Fruit fly (Drosophila melanogaster) whole organism, adult: ENCODE results near the gene Rel.

Experiments used
- CG11617 ChIP-seq: fragments of 200-800 bp; sonication (Bioruptor generic); optimal IDR thresholded peaks from 2 replicates; lab custom pipeline; 2017; ENCODE audit warnings: mild to moderate bottlenecking, missing biosample characterization, missing genetic modification reagents, missing genetic modification characterization
- CG12768 ChIP-seq: fragments of 200-800 bp; sonication (Bioruptor generic); optimal IDR thresholded peaks from 2 replicates; lab custom pipeline; 2017; ENCODE audit warnings: missing biosample characterization, missing genetic modification characterization, mild to moderate bottlenecking, moderate library complexity, missing genetic modification reagents
- CG14711 ChIP-seq: fragments of 200-800 bp; sonication (Bioruptor generic); optimal IDR thresholded peaks from 2 replicates; lab custom pipeline; 2018; ENCODE audit warnings: missing biosample characterization, mild to moderate bottlenecking, missing genetic modification characterization, moderate library complexity
- CG1620 ChIP-seq: fragments of 200-800 bp; sonication (Bioruptor generic); optimal IDR thresholded peaks from 2 replicates; lab custom pipeline; 2016; ENCODE audit warnings: missing biosample characterization, missing genetic modification characterization
- CG33017 ChIP-seq: fragments of 200-800 bp; sonication (Bioruptor generic); optimal IDR thresholded peaks from 2 replicates; lab custom pipeline; 2018; ENCODE audit warnings: missing biosample characterization, mild to moderate bottlenecking, missing genetic modification characterization, moderate library complexity
- CG5204 ChIP-seq: fragments of 200-800 bp; sonication (Bioruptor generic); optimal IDR thresholded peaks from 2 replicates; lab custom pipeline; 2016; ENCODE audit warnings: missing biosample characterization, missing genetic modification characterization
- CG7045 ChIP-seq: fragments of 200-800 bp; sonication (Bioruptor generic); optimal IDR thresholded peaks from 2 replicates; lab custom pipeline; 2017; ENCODE audit warnings: missing biosample characterization, mild to moderate bottlenecking, missing genetic modification characterization
- CG7101 ChIP-seq: fragments of 200-800 bp; sonication (Bioruptor generic); optimal IDR thresholded peaks from 2 replicates; lab custom pipeline; 2018; ENCODE audit warnings: missing biosample characterization, mild to moderate bottlenecking, missing genetic modification characterization, moderate library complexity
- Clk ChIP-seq: fragments of 200-800 bp; sonication (Bioruptor generic); optimal IDR thresholded peaks from 2 replicates; lab custom pipeline; 2017; ENCODE audit warnings: missing biosample characterization, missing genetic modification characterization
- Crg-1 ChIP-seq: fragments of 200-800 bp; sonication (Bioruptor generic); optimal IDR thresholded peaks from 2 replicates; lab custom pipeline; 2016; ENCODE audit warnings: missing biosample characterization, missing genetic modification characterization
- Hr96 ChIP-seq: fragments of 200-800 bp; sonication (Bioruptor generic); optimal IDR thresholded peaks from 2 replicates; lab custom pipeline; 2016; ENCODE audit warnings: missing biosample characterization, missing genetic modification characterization
- Mnt ChIP-seq: fragments of 200-800 bp; sonication (Bioruptor generic); optimal IDR thresholded peaks from 2 replicates; lab custom pipeline; 2016; ENCODE audit warnings: missing biosample characterization, mild to moderate bottlenecking, missing genetic modification characterization
- bab1 ChIP-seq: fragments of 200-800 bp; sonication (Bioruptor generic); optimal IDR thresholded peaks from 3 replicates; lab custom pipeline; 2019; ENCODE audit warnings: missing biosample characterization, mild to moderate bottlenecking, missing genetic modification characterization, moderate library complexity
- cic ChIP-seq: fragments of 200-800 bp; sonication (Bioruptor generic); optimal IDR thresholded peaks from 2 replicates; lab custom pipeline; 2017; ENCODE audit warnings: missing biosample characterization, mild to moderate bottlenecking, missing genetic modification characterization, moderate library complexity
- cnc ChIP-seq, 2 experiments: fragments of >200 bp; optimal IDR thresholded peaks; 2 replicates each; lab custom pipeline; 2017
- kay ChIP-seq: fragments of 200-800 bp; sonication (Bioruptor generic); peaks from one replicate; lab custom pipeline; 2016; ENCODE audit warnings: missing biosample characterization, missing genetic modification characterization, borderline replicate concordance
- ovo ChIP-seq: fragments of 200-800 bp; sonication (Bioruptor generic); optimal IDR thresholded peaks from 2 replicates; lab custom pipeline; 2016; ENCODE audit warnings: missing biosample characterization, missing genetic modification characterization
- pad ChIP-seq: fragments of 200-800 bp; sonication (Bioruptor generic); optimal IDR thresholded peaks from 3 replicates; lab custom pipeline; 2017; ENCODE audit warnings: missing biosample characterization, missing genetic modification characterization, mild to moderate bottlenecking, moderate library complexity, missing genetic modification reagents
- tj ChIP-seq: fragments of 200-800 bp; sonication (Bioruptor generic); optimal IDR thresholded peaks from 3 replicates; lab custom pipeline; 2017; ENCODE audit warnings: missing biosample characterization, mild to moderate bottlenecking, missing genetic modification characterization, moderate library complexity
- toe ChIP-seq: fragments of 200-800 bp; sonication (Bioruptor generic); optimal IDR thresholded peaks from 2 replicates; lab custom pipeline; 2016; ENCODE audit warnings: missing biosample characterization, missing genetic modification characterization

Rel gene

dm6 chr3R:9028690-9029089 lies 19.1 kb downstream of the Rel start:
- TF ChIP-seq CG7045 (GFP tag; lab: Kevin White, UChicago) (no peak), CG33017 (no peak), toe (GFP tag; lab: Kevin White, UChicago) (no peak)

dm6 chr3R:9027082-9027481 lies 20.7 kb downstream of the Rel start:
- TF ChIP-seq ovo (no peak), pad (GFP tag; lab: Kevin White, UChicago) (no peak), CG11617 (no peak), CG33017 (no peak), CG12768 (no peak), CG7045 (GFP tag; lab: Kevin White, UChicago) (no peak), Clk (GFP tag; lab: Kevin White, UChicago) (no peak), Mnt (no peak), cnc (optimal IDR thresholded peaks at IDR 0.05; lab: Kevin White, UChicago) (no peak), tj (GFP tag; lab: Kevin White, UChicago) (no peak), Crg-1 (GFP tag; lab: Kevin White, UChicago) (no peak), CG7101 (tag; lab: Kevin White, UChicago) (no peak), CG5204 (GFP tag; lab: Kevin White, UChicago) (no peak)

dm6 chr3R:9024835-9025510 lies 22.8 kb downstream of the Rel start:
- TF ChIP-seq toe (GFP tag; lab: Kevin White, UChicago): no peak
- TF ChIP-seq Hr96 (GFP tag; lab: Kevin White, UChicago): no peak
- TF ChIP-seq pad (GFP tag; lab: Kevin White, UChicago): no peak
- no peak for TF ChIP-seq Crg-1 (GFP tag; lab: Kevin White, UChicago)
- no peak for TF ChIP-seq ovo
- no peak for TF ChIP-seq Clk (GFP tag; lab: Kevin White, UChicago)

- TF ChIP-seq CG7045 (GFP tag; lab: Kevin White, UChicago): no peak
- no peak for TF ChIP-seq Clk (GFP tag; lab: Kevin White, UChicago)
- no peak for TF ChIP-seq bab1
Observed at dm6 chr3R:9023934-9024333, 23.8 kb downstream of the Rel start.

dm6 chr3R:9019689-9020138 lies 28.1 kb downstream of the Rel start, which contains the start of gene tgo:
Gene tgo (minus strand): TSS chr3R:9020022.
- TF ChIP-seq Clk (GFP tag; lab: Kevin White, UChicago): no peak
- TF ChIP-seq Hr96 (GFP tag; lab: Kevin White, UChicago): no peak
- no peak for TF ChIP-seq CG1620
- TF ChIP-seq CG5204 (GFP tag; lab: Kevin White, UChicago): no peak
- TF ChIP-seq CG7101 (tag; lab: Kevin White, UChicago): peak; percentile 2
- TF ChIP-seq CG12768: no peak
- peak; percentile 17 for TF ChIP-seq CG11617
- peak; percentile 14 for TF ChIP-seq Crg-1 (GFP tag; lab: Kevin White, UChicago)
- TF ChIP-seq CG14711: no peak
- TF ChIP-seq bab1: peak; percentile 65
- TF ChIP-seq cic: peak; percentile 44
- TF ChIP-seq tj (GFP tag; lab: Kevin White, UChicago): peak; percentile 69
- peak; percentile 16 for TF ChIP-seq pad (GFP tag; lab: Kevin White, UChicago)
- TF ChIP-seq cnc (optimal IDR thresholded peaks at IDR 0.05; lab: Kevin White, UChicago): no peak
- TF ChIP-seq Mnt: peak; percentile 53
- TF ChIP-seq toe (GFP tag; lab: Kevin White, UChicago): no peak
- TF ChIP-seq kay (GFP tag; lab: Kevin White, UChicago): no peak
- no peak for TF ChIP-seq ovo
- no peak for TF ChIP-seq CG7045 (GFP tag; lab: Kevin White, UChicago)
- TF ChIP-seq CG33017: no peak

- no peak for TF ChIP-seq toe (GFP tag; lab: Kevin White, UChicago)
- peak; percentile 95 for TF ChIP-seq tj (GFP tag; lab: Kevin White, UChicago)
- no peak for TF ChIP-seq CG5204 (GFP tag; lab: Kevin White, UChicago)
- TF ChIP-seq cnc (optimal IDR thresholded peaks at IDR 0.05; lab: Kevin White, UChicago): no peak
- TF ChIP-seq cic: no peak
- TF ChIP-seq CG1620: no peak
- peak; percentile 17 for TF ChIP-seq bab1
- TF ChIP-seq Mnt: no peak
- no peak for TF ChIP-seq Crg-1 (GFP tag; lab: Kevin White, UChicago)
- TF ChIP-seq pad (GFP tag; lab: Kevin White, UChicago): no peak
- TF ChIP-seq CG11617: no peak
- TF ChIP-seq ovo: no peak
Observed at dm6 chr3R:9016869-9017268, 30.9 kb downstream of the Rel start.

- no peak for TF ChIP-seq bab1
- no peak for TF ChIP-seq CG5204 (GFP tag; lab: Kevin White, UChicago)
- TF ChIP-seq CG14711: no peak
- no peak for TF ChIP-seq CG7045 (GFP tag; lab: Kevin White, UChicago)
- TF ChIP-seq ovo: no peak
- no peak for TF ChIP-seq cic
- TF ChIP-seq Crg-1 (GFP tag; lab: Kevin White, UChicago): no peak
- no peak for TF ChIP-seq toe (GFP tag; lab: Kevin White, UChicago)
- no peak for TF ChIP-seq cnc (optimal IDR thresholded peaks at IDR 0.05; lab: Kevin White, UChicago)
- TF ChIP-seq Hr96 (GFP tag; lab: Kevin White, UChicago): no peak
- no peak for TF ChIP-seq Mnt
- no peak for TF ChIP-seq pad (GFP tag; lab: Kevin White, UChicago)
- TF ChIP-seq CG1620: no peak
- no peak for TF ChIP-seq CG11617
- no peak for TF ChIP-seq CG7101 (tag; lab: Kevin White, UChicago)
- no peak for TF ChIP-seq kay (GFP tag; lab: Kevin White, UChicago)
- TF ChIP-seq tj (GFP tag; lab: Kevin White, UChicago): no peak
- no peak for TF ChIP-seq Clk (GFP tag; lab: Kevin White, UChicago)
- TF ChIP-seq CG33017: no peak
Observed at dm6 chr3R:9014859-9015466, 32.8 kb downstream of the Rel start, which contains the start of the genes Kcmf1, Sf3b5 and CG11986. Gene Kcmf1 (minus strand): TSS chr3R:9014909. Gene Sf3b5 (minus strand): TSS chr3R:9015341. Gene CG11986 (plus strand): TSS chr3R:9015446.
